Worm (Caenorhabditis elegans) whole organism, L2 larva: Measurements from ENCODE around the gene C01G6.3.

Source experiments
- ceh-16 ChIP-seq: fragments of 150-350 bp; optimal IDR thresholded peaks from 2 replicates; lab custom pipeline; 2014; ENCODE audit warnings: missing biosample characterization, missing genetic modification characterization
- egl-27 ChIP-seq: sonication (generic microtip); optimal IDR thresholded peaks from 3 replicates; lab custom pipeline; 2017; ENCODE audit warnings: missing biosample characterization, missing genetic modification reagents, missing genetic modification characterization
- elt-1 ChIP-seq: fragments of 150-350 bp; optimal IDR thresholded peaks from 2 replicates; lab custom pipeline; 2014; ENCODE audit warnings: missing biosample characterization, missing genetic modification characterization
- mdl-1 ChIP-seq, 2 experiments: fragments of 150-350 bp in 1 of 2; sonication (generic microtip) in 1 of 2; optimal IDR thresholded peaks; 2 replicates each; lab custom pipeline; 2017; ENCODE audit warnings: missing biosample characterization in 2 of 2, missing genetic modification characterization in 2 of 2
- nhr-11 ChIP-seq: fragments of 150-350 bp; optimal IDR thresholded peaks from 2 replicates; lab custom pipeline; 2014; ENCODE audit warnings: missing biosample characterization, missing genetic modification characterization
- skn-1 ChIP-seq: sonication (generic microtip); optimal IDR thresholded peaks from 2 replicates; lab custom pipeline; 2017; ENCODE audit warnings: missing biosample characterization, missing genetic modification characterization
- unc-62 ChIP-seq: fragments of 150-350 bp; optimal IDR thresholded peaks from 2 replicates; lab custom pipeline; 2014; ENCODE audit warnings: missing biosample characterization, missing genetic modification reagents, missing genetic modification characterization

ce11 chrII:9313335-9313734 lies 43.6 kb downstream of the C01G6.3 start:
- no peak for TF ChIP-seq mdl-1 (tag; optimal IDR thresholded peaks at IDR 0.05; lab: Kevin White, UChicago)
- TF ChIP-seq skn-1: no peak
- TF ChIP-seq nhr-11 (tag; lab: Kevin White, UChicago): no peak
- no peak for TF ChIP-seq unc-62 (GFP tag; lab: Kevin White, UChicago)
- no peak for TF ChIP-seq ceh-16 (tag; lab: Kevin White, UChicago)
- no peak for TF ChIP-seq elt-1
- TF ChIP-seq egl-27: no peak
